Worm (Caenorhabditis elegans): Measurements from ENCODE around the gene sur-7.
A peak's percentile ranks its signal among the peaks of the same experiment; 100 is the strongest.

The sur-7 gene

ce11 chrX:16392107-16392506 lies 15.7 kb downstream of the sur-7 start:
- TF ChIP-seq M03D4.4 (tag; optimal IDR thresholded peaks at IDR 0.05) = peak; percentile 11
- peak; percentile 25 for TF ChIP-seq ceh-83 (GFP tag; optimal IDR thresholded peaks at IDR 0.05)
- TF ChIP-seq lin-32 (GFP tag; optimal IDR thresholded peaks at IDR 0.05) = no peak
- no peak for TF ChIP-seq drap-1 (GFP tag; optimal IDR thresholded peaks at IDR 0.05)
- TF ChIP-seq ztf-11 (tag; optimal IDR thresholded peaks at IDR 0.05) = no peak
- TF ChIP-seq mab-5 (tag; optimal IDR thresholded peaks at IDR 0.05) = peak; percentile 58
- no peak for TF ChIP-seq elt-1 (tag; optimal IDR thresholded peaks at IDR 0.05; ENCODE audit: borderline replicate concordance, insufficient read depth)
- TF ChIP-seq hlh-1 (tag; optimal IDR thresholded peaks at IDR 0.05) = peak; percentile 99
- no peak for TF ChIP-seq flh-1 (GFP tag; optimal IDR thresholded peaks at IDR 0.05)
- no peak for TF ChIP-seq nhr-76 (tag; optimal IDR thresholded peaks at IDR 0.05)
- TF ChIP-seq unc-120 (tag; optimal IDR thresholded peaks at IDR 0.05; ENCODE audit: poor library complexity, severe bottlenecking) = peak; percentile 97
- TF ChIP-seq sem-2 (GFP tag; optimal IDR thresholded peaks at IDR 0.05) = no peak
- no peak for TF ChIP-seq nhr-28 (tag; optimal IDR thresholded peaks at IDR 0.05)
- no peak for TF ChIP-seq nhr-12 (tag; optimal IDR thresholded peaks at IDR 0.05)
- TF ChIP-seq unc-62 (GFP tag; optimal IDR thresholded peaks at IDR 0.05) = peak; percentile 93
- TF ChIP-seq nhr-2 (tag; optimal IDR thresholded peaks at IDR 0.05) = no peak

- TF ChIP-seq pha-4 (tag; optimal IDR thresholded peaks at IDR 0.05) = no peak
Measured at ce11 chrX:16398420-16398925, 22.1 kb downstream of the sur-7 start, which contains the start of gene F01G12.18. Gene F01G12.18, minus strand, starts transcription at chrX:16398470.

ce11 chrX:16400897-16401296 lies 24.5 kb downstream of the sur-7 start:
- peak; percentile 8 for TF ChIP-seq unc-120 (tag; optimal IDR thresholded peaks at IDR 0.05; ENCODE audit: poor library complexity, severe bottlenecking)
- no peak for TF ChIP-seq blmp-1 (tag; optimal IDR thresholded peaks at IDR 0.05)

ce11 chrX:16402303-16402702 lies 25.9 kb downstream of the sur-7 start:
- peak; percentile 5 for TF ChIP-seq unc-62 (GFP tag; optimal IDR thresholded peaks at IDR 0.05)
- TF ChIP-seq ces-1 (GFP tag; optimal IDR thresholded peaks at IDR 0.05) = no peak

ce11 chrX:16402787-16403186 lies 26.4 kb downstream of the sur-7 start:
- TF ChIP-seq unc-62 (GFP tag; optimal IDR thresholded peaks at IDR 0.05) (no peak), lin-13 (tag; optimal IDR thresholded peaks at IDR 0.05) (no peak), nhr-237 (tag; optimal IDR thresholded peaks at IDR 0.05) (no peak), elt-1 (tag; optimal IDR thresholded peaks at IDR 0.05; ENCODE audit: borderline replicate concordance, insufficient read depth) (no peak), pha-4 (tag; optimal IDR thresholded peaks at IDR 0.05) (no peak), elt-3 (tag; optimal IDR thresholded peaks at IDR 0.05) (no peak), mab-5 (tag; optimal IDR thresholded peaks at IDR 0.05) (no peak), unc-120 (tag; optimal IDR thresholded peaks at IDR 0.05; ENCODE audit: poor library complexity, severe bottlenecking) (no peak), nhr-2 (tag; optimal IDR thresholded peaks at IDR 0.05) (no peak)

ce11 chrX:16403424-16403823 lies 27.0 kb downstream of the sur-7 start:
- TF ChIP-seq drap-1 (GFP tag; optimal IDR thresholded peaks at IDR 0.05) (no peak), ceh-83 (GFP tag; optimal IDR thresholded peaks at IDR 0.05) (peak; percentile 69), mab-5 (tag; optimal IDR thresholded peaks at IDR 0.05) (no peak), unc-120 (tag; optimal IDR thresholded peaks at IDR 0.05; ENCODE audit: poor library complexity, severe bottlenecking) (peak; percentile 7), nhr-2 (tag; optimal IDR thresholded peaks at IDR 0.05) (no peak), ham-2 (GFP tag; optimal IDR thresholded peaks at IDR 0.05) (no peak), unc-62 (GFP tag; optimal IDR thresholded peaks at IDR 0.05) (no peak), ztf-11 (tag; optimal IDR thresholded peaks at IDR 0.05) (no peak), nhr-76 (tag; optimal IDR thresholded peaks at IDR 0.05) (no peak), ceh-39 (tag; optimal IDR thresholded peaks at IDR 0.05) (no peak), bed-3 (GFP tag; optimal IDR thresholded peaks at IDR 0.05) (no peak), unc-39 (tag; optimal IDR thresholded peaks at IDR 0.05) (no peak), ces-1 (GFP tag; optimal IDR thresholded peaks at IDR 0.05) (no peak)

ce11 chrX:16404815-16405214 lies 28.4 kb downstream of the sur-7 start:
- TF ChIP-seq sptf-1 (tag; optimal IDR thresholded peaks at IDR 0.05) (no peak), elt-3 (tag; optimal IDR thresholded peaks at IDR 0.05) (no peak), drap-1 (GFP tag; optimal IDR thresholded peaks at IDR 0.05) (no peak), ztf-11 (tag; optimal IDR thresholded peaks at IDR 0.05) (no peak), nhr-76 (tag; optimal IDR thresholded peaks at IDR 0.05) (no peak), sem-2 (GFP tag; optimal IDR thresholded peaks at IDR 0.05) (no peak), mep-1 (tag; optimal IDR thresholded peaks at IDR 0.05) (no peak), unc-62 (GFP tag; optimal IDR thresholded peaks at IDR 0.05) (no peak), bed-3 (GFP tag; optimal IDR thresholded peaks at IDR 0.05) (no peak), ham-2 (GFP tag; optimal IDR thresholded peaks at IDR 0.05) (no peak), zip-8 (tag; optimal IDR thresholded peaks at IDR 0.05) (no peak), unc-39 (tag; optimal IDR thresholded peaks at IDR 0.05) (no peak), ces-1 (GFP tag; optimal IDR thresholded peaks at IDR 0.05) (no peak), nhr-28 (tag; optimal IDR thresholded peaks at IDR 0.05) (no peak), ceh-39 (tag; optimal IDR thresholded peaks at IDR 0.05) (no peak), pha-4 (tag; optimal IDR thresholded peaks at IDR 0.05) (no peak)
